Fruit fly (Drosophila melanogaster) whole organism, embryonic: Measurements from ENCODE around the gene ATPsyngamma.

Source experiments
- Ada2b ChIP-seq: fragments of 200-800 bp; sonication (Bioruptor generic); IDR thresholded peaks from 2 replicates; pipeline ENCODE4 v1.3.6; 2022; ENCODE audit warnings: missing biosample characterization, missing genetic modification characterization
- Aef1 ChIP-seq: fragments of 200-800 bp; sonication (Bioruptor generic); IDR thresholded peaks from 3 replicates; pipeline ENCODE4 v1.3.6; 2022; ENCODE audit warnings: missing biosample characterization, missing genetic modification characterization
- CG10366 ChIP-seq: fragments of 200-800 bp; sonication (Bioruptor generic); IDR thresholded peaks from 2 replicates; pipeline ENCODE4 v1.3.6; 2022; ENCODE audit warnings: missing biosample characterization, missing genetic modification characterization
- CG11504 ChIP-seq: fragments of 200-800 bp; sonication (Bioruptor generic); optimal IDR thresholded peaks from 3 replicates; lab custom pipeline; 2019; ENCODE audit warnings: missing biosample characterization, mild to moderate bottlenecking, missing genetic modification characterization, moderate library complexity
- CG11723 ChIP-seq: fragments of 200-800 bp; sonication (Bioruptor generic); optimal IDR thresholded peaks from 2 replicates; lab custom pipeline; 2017; ENCODE audit warnings: missing biosample characterization, mild to moderate bottlenecking, missing genetic modification characterization
- CG12071 ChIP-seq: fragments of 200-800 bp; sonication (Bioruptor generic); optimal IDR thresholded peaks from 3 replicates; lab custom pipeline; 2018; ENCODE audit warnings: missing biosample characterization, mild to moderate bottlenecking, missing genetic modification characterization
- CG17385 ChIP-seq: fragments of 200-800 bp; sonication (Bioruptor generic); optimal IDR thresholded peaks from 3 replicates; lab custom pipeline; 2018; ENCODE audit warnings: missing biosample characterization, mild to moderate bottlenecking, missing genetic modification characterization
- CG2678 ChIP-seq: fragments of 200-800 bp; sonication (Bioruptor generic); optimal IDR thresholded peaks from 3 replicates; lab custom pipeline; 2019; ENCODE audit warnings: missing biosample characterization, mild to moderate bottlenecking, missing genetic modification characterization, moderate library complexity
- CG32532 ChIP-seq: fragments of 200-800 bp; sonication (Bioruptor generic); IDR thresholded peaks from 2 replicates; pipeline ENCODE4 v1.3.6; 2022; ENCODE audit warnings: missing biosample characterization, missing genetic modification characterization
- CG4360 ChIP-seq: fragments of 200-800 bp; sonication (Bioruptor generic); IDR thresholded peaks from 2 replicates; pipeline ENCODE4 v1.3.6; 2022; ENCODE audit warnings: missing biosample characterization, missing genetic modification characterization
- CG7786 ChIP-seq: fragments of 200-800 bp; sonication (Bioruptor generic); optimal IDR thresholded peaks from 2 replicates; lab custom pipeline; 2016; ENCODE audit warnings: missing biosample characterization, missing genetic modification characterization
- CHES-1-like ChIP-seq: fragments of 200-800 bp; sonication (Bioruptor generic); optimal IDR thresholded peaks from 2 replicates; lab custom pipeline; 2016; ENCODE audit warnings: missing biosample characterization, missing genetic modification characterization
- HHEX ChIP-seq: fragments of 200-800 bp; sonication (Bioruptor generic); optimal IDR thresholded peaks from 3 replicates; lab custom pipeline; 2017; ENCODE audit warnings: missing biosample characterization, mild to moderate bottlenecking, missing genetic modification characterization, missing genetic modification reagents
- HLH4C ChIP-seq: fragments of 200-800 bp; sonication (Bioruptor generic); IDR thresholded peaks from 3 replicates; pipeline ENCODE4 v1.3.6; 2022; ENCODE audit warnings: missing biosample characterization, missing genetic modification characterization; ENCODE audit not compliant: partially characterized antibody
- Hey ChIP-seq: fragments of 200-800 bp; sonication (Bioruptor generic); optimal IDR thresholded peaks from 3 replicates; lab custom pipeline; 2018; ENCODE audit warnings: missing biosample characterization, mild to moderate bottlenecking, missing genetic modification characterization
- MBD-R2 ChIP-seq: fragments of 200-800 bp; sonication (Bioruptor generic); IDR thresholded peaks from 2 replicates; pipeline ENCODE4 v1.3.6; 2022; ENCODE audit warnings: missing biosample characterization, missing genetic modification characterization
- Meics ChIP-seq: fragments of 200-800 bp; sonication (Bioruptor generic); optimal IDR thresholded peaks from 2 replicates; lab custom pipeline; 2017; ENCODE audit warnings: missing biosample characterization, mild to moderate bottlenecking, missing genetic modification characterization
- NFAT ChIP-seq: fragments of 200-800 bp; sonication (Bioruptor generic); IDR thresholded peaks from 2 replicates; pipeline ENCODE4 v1.3.6; 2022; ENCODE audit warnings: missing biosample characterization, missing genetic modification characterization
- Nf-YB ChIP-seq: fragments of 200-800 bp; sonication (Bioruptor generic); optimal IDR thresholded peaks from 3 replicates; lab custom pipeline; 2019; ENCODE audit warnings: missing biosample characterization, mild to moderate bottlenecking, missing genetic modification characterization, moderate library complexity
- Nf-YC ChIP-seq: fragments of 200-800 bp; optimal IDR thresholded peaks from 3 replicates; lab custom pipeline; 2019; ENCODE audit warnings: missing biosample characterization, mild to moderate bottlenecking, missing genetic modification characterization, moderate library complexity
- Rfx ChIP-seq: fragments of 200-800 bp; sonication (Bioruptor generic); IDR thresholded peaks from 2 replicates; pipeline ENCODE4 v1.3.6; 2022; ENCODE audit warnings: missing biosample characterization, missing genetic modification characterization
- Trl ChIP-seq, 3 experiments: fragments of >200 bp in 2 of 3; fragments of 200-800 bp in 1 of 3; sonication (Bioruptor generic) in 1 of 3; optimal IDR thresholded peaks; 2 replicates in 1 of 3; 3 replicates in 2 of 3; lab custom pipeline; 2016 to 2017; ENCODE audit warnings: missing biosample characterization in 1 of 3, missing genetic modification characterization in 1 of 3
- ato ChIP-seq: fragments of 200-800 bp; sonication (Bioruptor generic); IDR thresholded peaks from 2 replicates; pipeline ENCODE4 v1.3.6; 2022; ENCODE audit warnings: missing biosample characterization, missing genetic modification characterization; ENCODE audit not compliant: partially characterized antibody
- bcd ChIP-seq: fragments of 200-800 bp; sonication (Bioruptor generic); optimal IDR thresholded peaks from 2 replicates; lab custom pipeline; 2017; ENCODE audit warnings: missing biosample characterization, mild to moderate bottlenecking, missing genetic modification characterization
- bsh ChIP-seq, 2 experiments: fragments of 200-800 bp; sonication (Bioruptor generic); optimal IDR thresholded peaks; 2 replicates each; lab custom pipeline; 2017 to 2018; ENCODE audit warnings: mild to moderate bottlenecking in 2 of 2, missing biosample characterization in 2 of 2, missing genetic modification characterization in 2 of 2, moderate library complexity in 1 of 2
- cas ChIP-seq: fragments of 200-800 bp; sonication (Bioruptor generic); IDR thresholded peaks from 2 replicates; pipeline ENCODE4 v1.3.6; 2022; ENCODE audit warnings: missing biosample characterization, missing genetic modification characterization
- crol ChIP-seq: fragments of 200-800 bp; sonication (Bioruptor generic); IDR thresholded peaks from 2 replicates; pipeline ENCODE4 v1.3.6; 2022; ENCODE audit warnings: missing biosample characterization, missing genetic modification characterization
- dan ChIP-seq: fragments of 200-800 bp; sonication (Bioruptor generic); IDR thresholded peaks from 2 replicates; pipeline ENCODE4 v1.3.6; 2022; ENCODE audit warnings: missing biosample characterization, missing genetic modification characterization
- dm ChIP-seq: fragments of 200-800 bp; sonication (Bioruptor generic); optimal IDR thresholded peaks from 3 replicates; lab custom pipeline; 2016; ENCODE audit warnings: missing biosample characterization, missing genetic modification characterization
- dysf ChIP-seq: fragments of 200-800 bp; sonication (Bioruptor generic); IDR thresholded peaks from 3 replicates; pipeline ENCODE4 v1.3.6; 2022; ENCODE audit warnings: missing biosample characterization, missing genetic modification characterization
- gem ChIP-seq: fragments of 200-800 bp; sonication (Bioruptor generic); optimal IDR thresholded peaks from 2 replicates; lab custom pipeline; 2019; ENCODE audit warnings: missing biosample characterization, mild to moderate bottlenecking, missing genetic modification characterization, moderate library complexity
- grau ChIP-seq: fragments of 200-800 bp; optimal IDR thresholded peaks from 3 replicates; lab custom pipeline; 2019; ENCODE audit warnings: missing biosample characterization, mild to moderate bottlenecking, missing genetic modification characterization, moderate library complexity
- kay ChIP-seq: fragments of 200-800 bp; sonication (Bioruptor generic); optimal IDR thresholded peaks from 2 replicates; lab custom pipeline; 2016; ENCODE audit warnings: missing biosample characterization, missing genetic modification characterization
- org-1 ChIP-seq: fragments of 200-800 bp; sonication (Bioruptor generic); optimal IDR thresholded peaks from 2 replicates; lab custom pipeline; 2017; ENCODE audit warnings: missing biosample characterization, missing genetic modification characterization
- prd ChIP-seq, 3 experiments: fragments of >200 bp in 2 of 3; fragments of 200-800 bp in 1 of 3; sonication (Bioruptor generic) in 1 of 3; optimal IDR thresholded peaks in 2 of 3; IDR thresholded peaks in 1 of 3; 2 replicates in 2 of 3; 3 replicates in 1 of 3; pipeline versions ENCODE4 v1.3.6 to Lab custom; 2017 to 2022; ENCODE audit warnings: missing biosample characterization in 1 of 3, missing genetic modification characterization in 1 of 3
- row ChIP-seq: fragments of 200-800 bp; sonication (Bioruptor generic); IDR thresholded peaks from 3 replicates; pipeline ENCODE4 v1.3.6; 2022; ENCODE audit warnings: missing biosample characterization, missing genetic modification characterization
- sd ChIP-seq: fragments of 200-800 bp; sonication (Bioruptor generic); optimal IDR thresholded peaks from 3 replicates; lab custom pipeline; 2018; ENCODE audit warnings: missing biosample characterization, mild to moderate bottlenecking, missing genetic modification characterization, moderate library complexity
- sima ChIP-seq: fragments of 200-800 bp; sonication (Bioruptor generic); optimal IDR thresholded peaks from 2 replicates; lab custom pipeline; 2016; ENCODE audit warnings: missing biosample characterization, missing genetic modification characterization
- slbo ChIP-seq: fragments of 200-800 bp; sonication (Bioruptor generic); IDR thresholded peaks from 2 replicates; pipeline ENCODE4 v1.3.6; 2022; ENCODE audit warnings: missing biosample characterization, missing genetic modification characterization
- ttk ChIP-seq: fragments of 200-800 bp; sonication (Bioruptor generic); IDR thresholded peaks from 2 replicates; pipeline ENCODE4 v2.1.2; 2022; ENCODE audit warnings: missing biosample characterization, missing genetic modification characterization

Gene ATPsyngamma

DNA sequence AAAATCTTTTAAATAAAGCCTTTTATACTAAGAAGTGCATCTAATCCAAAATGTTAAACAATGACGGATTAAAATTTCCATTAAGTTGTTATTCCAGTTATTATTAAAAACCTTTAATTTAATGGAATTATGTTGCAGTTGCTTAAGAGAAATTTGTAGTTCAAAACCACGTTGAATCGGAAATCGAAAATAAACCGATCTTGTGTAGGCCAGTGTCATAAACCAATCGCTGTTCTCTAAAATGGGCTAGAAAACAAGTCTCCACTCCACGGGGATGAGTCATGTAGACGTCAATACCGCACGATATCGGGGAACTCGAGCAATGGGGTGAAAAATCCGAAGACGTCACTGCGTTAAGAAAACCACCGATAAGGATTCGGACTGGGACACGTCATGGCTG lies 12.6 kb upstream of the ATPsyngamma start (continued):
- TF ChIP-seq sima (no peak), CG10366 (GFP tag; lab: Robert Waterston, UW) (peak; percentile 7; the same call in 1 of the 2 replicates), bcd (GFP tag; lab: Kevin White, UChicago) (no peak), dm (GFP tag; lab: Kevin White, UChicago) (no peak), CG4360 (GFP tag; lab: Robert Waterston, UW) (no peak), dan (GFP tag; lab: Robert Waterston, UW) (no peak), CG12071 (GFP tag; lab: Kevin White, UChicago) (no peak), HHEX (GFP tag; lab: Kevin White, UChicago) (no peak), org-1 (GFP tag; lab: Kevin White, UChicago) (no peak), HLH4C (GFP tag; lab: Robert Waterston, UW) (no peak), ato (GFP tag; lab: Robert Waterston, UW) (no peak), MBD-R2 (GFP tag; lab: Robert Waterston, UW) (peak; percentile 16; the same call in 1 of the 2 replicates), kay (GFP tag; lab: Kevin White, UChicago) (peak; percentile 40), slbo (peak; percentile 47; the same call in 1 of the 2 replicates), Hey (no peak), ttk (no peak), Ada2b (GFP tag; lab: Robert Waterston, UW) (no peak), CG11723 (GFP tag; lab: Kevin White, UChicago) (no peak), dysf (GFP tag; lab: Robert Waterston, UW) (no peak), CG17385 (no peak), CHES-1-like (GFP tag; lab: Kevin White, UChicago) (no peak)

DNA sequence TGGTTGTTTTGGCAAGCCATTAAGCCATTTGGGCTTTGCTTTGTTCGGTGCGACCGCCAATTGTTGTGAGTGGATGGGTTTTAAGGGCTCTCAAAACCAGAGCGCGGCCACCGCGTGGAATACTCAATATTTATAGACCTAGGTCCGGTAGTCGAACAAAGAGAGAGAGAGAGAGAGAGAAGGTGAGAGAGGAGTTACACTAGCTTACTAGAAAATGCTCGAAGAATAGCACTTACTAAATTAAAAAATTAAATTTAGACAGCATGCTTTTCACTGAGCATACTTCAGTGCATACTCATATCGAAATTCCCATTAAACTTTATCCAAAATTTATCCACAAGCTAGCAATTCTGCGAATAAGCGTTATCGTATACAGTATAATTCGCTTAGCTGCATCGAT lies 11.1 kb upstream of the ATPsyngamma start:
- TF ChIP-seq gem (peak; percentile 11), Meics (GFP tag; lab: Kevin White, UChicago) (peak; percentile 1), NFAT (GFP tag; lab: Robert Waterston, UW) (0 out of 2 replicates have a peak, but pooled peaks have one; percentile 25), row (GFP tag; lab: Robert Waterston, UW) (peak; percentile 50), Aef1 (GFP tag; lab: Robert Waterston, UW) (no peak), CG7786 (no peak), CG2678 (tag; lab: Kevin White, UChicago) (peak; percentile 6), Trl (optimal IDR thresholded peaks at IDR 0.05; lab: Kevin White, UChicago) (peak; percentile 28 to 57), Trl (GFP tag; optimal IDR thresholded peaks at IDR 0.05; lab: Kevin White, UChicago) (no peak), crol (GFP tag; lab: Robert Waterston, UW) (no peak), Rfx (peak; percentile 21; the same call in 1 of the 2 replicates), grau (tag; lab: Kevin White, UChicago) (peak; percentile 26), bsh (GFP tag; optimal IDR thresholded peaks at IDR 0.05; lab: Kevin White, UChicago) (no peak), CG32532 (peak; percentile 49; the same call in 1 of the 2 replicates), CG11504 (tag; lab: Kevin White, UChicago) (peak; percentile 13)
- TF ChIP-seq, all 482 proteins: peak for 10

DNA sequence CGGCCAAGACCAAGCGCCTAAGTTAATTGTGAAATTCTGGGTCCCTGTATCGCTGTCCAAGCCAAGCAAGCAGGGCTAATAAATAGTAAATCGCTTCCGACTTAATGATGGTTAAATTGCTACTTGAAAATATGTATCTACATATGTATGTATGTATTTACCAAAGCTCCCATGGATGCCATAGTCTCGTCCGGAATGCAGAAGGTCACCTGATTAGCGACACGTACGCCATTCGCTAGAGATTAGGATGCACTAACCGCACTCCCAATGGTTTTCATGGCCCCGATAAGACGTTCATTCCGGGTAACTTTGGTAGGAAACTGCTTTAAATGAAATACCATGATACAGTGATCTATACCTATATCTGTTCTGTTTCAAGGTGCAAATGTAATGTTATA lies 9.8 kb upstream of the ATPsyngamma start:
- TF ChIP-seq Nf-YC (peak; percentile 69), Nf-YB (GFP tag; lab: Kevin White, UChicago) (peak; percentile 59), prd (optimal IDR thresholded peaks at IDR 0.05; lab: Kevin White, UChicago) (no peak), prd (GFP tag; IDR thresholded peaks at IDR 0.05; lab: Robert Waterston, UW) (no peak), sd (tag; lab: Kevin White, UChicago) (peak; percentile 52), cas (GFP tag; lab: Robert Waterston, UW) (no peak)
